Worm (Caenorhabditis elegans) whole organism, young adult: Measurements from ENCODE around the gene ZK105.11.

Experiments used
- B0019.2 ChIP-seq: fragments of 200-800 bp; sonication (Bioruptor generic); conservative IDR thresholded peaks from 2 replicates; pipeline ENCODE4 v1.3.6; 2022; ENCODE audit warnings: missing genetic modification reagents, missing genetic modification characterization, missing compliant biosample characterization
- F57A8.1 ChIP-seq: fragments of 200-800 bp; sonication (Bioruptor generic); optimal IDR thresholded peaks from 2 replicates; lab custom pipeline; 2018; ENCODE audit warnings: mild to moderate bottlenecking, missing genetic modification characterization, moderate library complexity, missing compliant biosample characterization
- ama-1 ChIP-seq, 3 experiments: fragments of 150-350 bp in 1 of 3; sonication (generic microtip) in 2 of 3; optimal IDR thresholded peaks; 2 replicates each; lab custom pipeline; 2014 to 2018; ENCODE audit warnings: missing biosample characterization in 2 of 3, missing genetic modification characterization in 2 of 3, missing genetic modification reagents in 2 of 3
- pbrm-1 ChIP-seq: fragments of 200-800 bp; sonication (Bioruptor generic); IDR thresholded peaks from 2 replicates; pipeline ENCODE4 v1.3.6; 2022; ENCODE audit warnings: missing genetic modification reagents, missing genetic modification characterization, missing compliant biosample characterization
- unc-62 ChIP-seq: fragments of 150-350 bp; optimal IDR thresholded peaks from 2 replicates; lab custom pipeline; 2014; ENCODE audit warnings: missing biosample characterization, missing genetic modification reagents, missing genetic modification characterization

DNA sequence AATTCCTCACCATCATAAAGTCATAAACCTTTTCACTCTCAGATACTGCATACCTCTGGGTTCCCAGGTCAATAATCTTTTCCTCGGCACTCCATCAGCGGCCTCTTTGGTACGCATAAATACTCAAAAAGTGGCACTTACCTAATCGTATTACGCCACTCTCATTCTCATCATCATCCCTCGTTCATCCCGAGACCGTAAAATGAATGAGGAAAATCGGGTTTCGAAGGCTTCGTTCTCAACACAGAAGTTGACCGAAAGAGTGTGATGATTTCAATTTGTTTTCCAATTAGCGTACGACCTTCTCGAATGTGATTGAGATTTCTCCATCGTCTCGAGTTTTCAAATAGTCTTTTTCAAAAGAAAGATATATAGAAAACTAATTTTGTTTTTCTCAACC lies 31.5 kb upstream of the ZK105.11 start:
- TF ChIP-seq ama-1 (optimal IDR thresholded peaks at IDR 0.05; lab: Kevin White, UChicago) (no peak), ama-1 (GFP tag; optimal IDR thresholded peaks at IDR 0.05; lab: Kevin White, UChicago) (no peak), unc-62 (no peak), B0019.2 (no peak), pbrm-1 (GFP tag; lab: Robert Waterston, UW) (no peak), F57A8.1 (GFP tag; lab: Kevin White, UChicago) (no peak)
